Fruit fly (Drosophila melanogaster) whole organism, embryonic: ENCODE results near the gene Ada1-1.

Experiments
- Abd-B ChIP-seq: fragments of 200-800 bp; sonication (Bioruptor generic); optimal IDR thresholded peaks from 2 replicates; lab custom pipeline; 2018; ENCODE audit warnings: missing biosample characterization, mild to moderate bottlenecking, missing genetic modification characterization, moderate library complexity
- Ada2b ChIP-seq: fragments of 200-800 bp; sonication (Bioruptor generic); IDR thresholded peaks from 2 replicates; pipeline ENCODE4 v1.3.6; 2022; ENCODE audit warnings: missing biosample characterization, missing genetic modification characterization
- Atf-2 ChIP-seq: fragments of 200-800 bp; sonication (Bioruptor generic); optimal IDR thresholded peaks from 2 replicates; lab custom pipeline; 2016; ENCODE audit warnings: missing biosample characterization, missing genetic modification characterization
- Bdp1 ChIP-seq: fragments of 200-800 bp; sonication (Bioruptor generic); optimal IDR thresholded peaks from 3 replicates; lab custom pipeline; 2016; ENCODE audit warnings: missing biosample characterization, missing genetic modification characterization
- CG10431 ChIP-seq: fragments of 200-800 bp; sonication (Bioruptor generic); optimal IDR thresholded peaks from 3 replicates; lab custom pipeline; 2018; ENCODE audit warnings: missing biosample characterization, mild to moderate bottlenecking, missing genetic modification characterization
- CG10565 ChIP-seq: fragments of 200-800 bp; sonication (Bioruptor generic); optimal IDR thresholded peaks from 3 replicates; lab custom pipeline; 2016; ENCODE audit warnings: missing biosample characterization, mild to moderate bottlenecking, missing genetic modification characterization
- CG11456 ChIP-seq: fragments of 200-800 bp; sonication (Bioruptor generic); IDR thresholded peaks from 3 replicates; pipeline ENCODE4 v1.3.6; 2022; ENCODE audit warnings: missing biosample characterization, missing genetic modification characterization
- CG12155 ChIP-seq: fragments of 200-800 bp; sonication (Bioruptor generic); optimal IDR thresholded peaks from 3 replicates; lab custom pipeline; 2016; ENCODE audit warnings: missing biosample characterization, missing genetic modification characterization
- CG14860 ChIP-seq: fragments of 200-800 bp; sonication (Bioruptor generic); IDR thresholded peaks from 3 replicates; pipeline ENCODE4 v1.3.6; 2022; ENCODE audit warnings: missing biosample characterization, missing genetic modification characterization; ENCODE audit not compliant: partially characterized antibody
- CG16863 ChIP-seq: fragments of 200-800 bp; sonication (Bioruptor generic); optimal IDR thresholded peaks from 3 replicates; lab custom pipeline; 2016; ENCODE audit warnings: missing biosample characterization, missing genetic modification characterization
- CG17186 ChIP-seq: fragments of 200-800 bp; sonication (Bioruptor generic); optimal IDR thresholded peaks from 3 replicates; lab custom pipeline; 2017; ENCODE audit warnings: missing biosample characterization, missing genetic modification reagents, missing genetic modification characterization
- CG17359 ChIP-seq: fragments of 200-800 bp; sonication (Bioruptor generic); optimal IDR thresholded peaks from 3 replicates; lab custom pipeline; 2018; ENCODE audit warnings: missing biosample characterization, mild to moderate bottlenecking, missing genetic modification characterization, moderate library complexity
- CG18476 ChIP-seq: fragments of 200-800 bp; sonication (Bioruptor generic); optimal IDR thresholded peaks from 2 replicates; lab custom pipeline; 2016; ENCODE audit warnings: missing biosample characterization, mild to moderate bottlenecking, missing genetic modification characterization
- CG2116 ChIP-seq: fragments of 200-800 bp; sonication (Bioruptor generic); optimal IDR thresholded peaks from 3 replicates; lab custom pipeline; 2018; ENCODE audit warnings: missing biosample characterization, mild to moderate bottlenecking, missing genetic modification characterization
- CG2120 ChIP-seq: fragments of 200-800 bp; sonication (Bioruptor generic); optimal IDR thresholded peaks from 3 replicates; lab custom pipeline; 2016; ENCODE audit warnings: missing biosample characterization, missing genetic modification characterization
- CG2678 ChIP-seq: fragments of 200-800 bp; sonication (Bioruptor generic); optimal IDR thresholded peaks from 3 replicates; lab custom pipeline; 2019; ENCODE audit warnings: missing biosample characterization, mild to moderate bottlenecking, missing genetic modification characterization, moderate library complexity
- CG2875 ChIP-seq: fragments of 200-800 bp; sonication (Bioruptor generic); optimal IDR thresholded peaks from 2 replicates; lab custom pipeline; 2017; ENCODE audit warnings: missing biosample characterization, mild to moderate bottlenecking, missing genetic modification characterization, missing genetic modification reagents
- CG4282 ChIP-seq: fragments of 200-800 bp; sonication (Bioruptor generic); optimal IDR thresholded peaks from 2 replicates; lab custom pipeline; 2016; ENCODE audit warnings: missing biosample characterization, missing genetic modification characterization
- CG4328 ChIP-seq: fragments of 200-800 bp; sonication (Bioruptor generic); optimal IDR thresholded peaks from 3 replicates; lab custom pipeline; 2017; ENCODE audit warnings: missing biosample characterization, missing genetic modification reagents, missing genetic modification characterization
- CG7963 ChIP-seq: fragments of 200-800 bp; sonication (Bioruptor generic); IDR thresholded peaks from 3 replicates; pipeline ENCODE4 v1.3.6; 2022; ENCODE audit warnings: missing biosample characterization, missing genetic modification characterization; ENCODE audit not compliant: partially characterized antibody
- CG9727 ChIP-seq: fragments of 200-800 bp; sonication (Bioruptor generic); optimal IDR thresholded peaks from 3 replicates; lab custom pipeline; 2017; ENCODE audit warnings: missing biosample characterization, mild to moderate bottlenecking, missing genetic modification characterization
- CTCF ChIP-seq: fragments of 200-800 bp; sonication (Bioruptor generic); optimal IDR thresholded peaks from 2 replicates; lab custom pipeline; 2017; ENCODE audit warnings: missing biosample characterization, mild to moderate bottlenecking, missing genetic modification characterization, moderate library complexity
- Deaf1 ChIP-seq: fragments of 200-800 bp; optimal IDR thresholded peaks from 3 replicates; lab custom pipeline; 2019; ENCODE audit warnings: missing biosample characterization, mild to moderate bottlenecking, missing genetic modification characterization, moderate library complexity
- E2f1 ChIP-seq: fragments of 200-800 bp; sonication (Bioruptor generic); IDR thresholded peaks from 2 replicates; pipeline ENCODE4 v1.3.6; 2022; ENCODE audit warnings: missing biosample characterization, missing genetic modification characterization
- HHEX ChIP-seq: fragments of 200-800 bp; sonication (Bioruptor generic); optimal IDR thresholded peaks from 3 replicates; lab custom pipeline; 2017; ENCODE audit warnings: missing biosample characterization, mild to moderate bottlenecking, missing genetic modification characterization, missing genetic modification reagents
- Hr39 ChIP-seq: fragments of >200 bp; optimal IDR thresholded peaks from 2 replicates; lab custom pipeline; 2017
- Lpt ChIP-seq: fragments of >200 bp; optimal IDR thresholded peaks from 2 replicates; lab custom pipeline; 2018; ENCODE audit warnings: missing biosample characterization, missing genetic modification characterization
- MTF-1 ChIP-seq: fragments of 200-800 bp; sonication (Bioruptor generic); optimal IDR thresholded peaks from 2 replicates; lab custom pipeline; 2018; ENCODE audit warnings: missing biosample characterization, mild to moderate bottlenecking, missing genetic modification characterization, borderline replicate concordance
- Meics ChIP-seq: fragments of 200-800 bp; sonication (Bioruptor generic); optimal IDR thresholded peaks from 2 replicates; lab custom pipeline; 2017; ENCODE audit warnings: missing biosample characterization, mild to moderate bottlenecking, missing genetic modification characterization
- Myb ChIP-seq: fragments of 200-800 bp; sonication (Bioruptor generic); optimal IDR thresholded peaks from 2 replicates; lab custom pipeline; 2016; ENCODE audit warnings: missing biosample characterization, missing genetic modification characterization
- Opbp ChIP-seq: fragments of 200-800 bp; sonication (Bioruptor generic); IDR thresholded peaks from 3 replicates; pipeline ENCODE4 v1.3.6; 2022; ENCODE audit warnings: missing biosample characterization, missing genetic modification characterization; ENCODE audit not compliant: partially characterized antibody
- Six4 ChIP-seq: fragments of 200-800 bp; sonication (Bioruptor generic); optimal IDR thresholded peaks from 2 replicates; lab custom pipeline; 2016; ENCODE audit warnings: missing biosample characterization, missing genetic modification characterization
- ash1 ChIP-seq: fragments of 200-800 bp; sonication (Bioruptor generic); optimal IDR thresholded peaks from 2 replicates; lab custom pipeline; 2018; ENCODE audit warnings: missing biosample characterization, mild to moderate bottlenecking, missing genetic modification characterization
- chn ChIP-seq: fragments of 200-800 bp; sonication (Bioruptor generic); optimal IDR thresholded peaks from 2 replicates; lab custom pipeline; 2016; ENCODE audit warnings: missing biosample characterization, missing genetic modification characterization
- gem ChIP-seq: fragments of 200-800 bp; sonication (Bioruptor generic); optimal IDR thresholded peaks from 2 replicates; lab custom pipeline; 2019; ENCODE audit warnings: missing biosample characterization, mild to moderate bottlenecking, missing genetic modification characterization, moderate library complexity
- hb ChIP-seq: fragments of 200-800 bp; sonication (Bioruptor generic); IDR thresholded peaks from 3 replicates; pipeline ENCODE4 v1.3.6; 2022; ENCODE audit warnings: missing biosample characterization, missing genetic modification characterization; ENCODE audit not compliant: partially characterized antibody
- hkb ChIP-seq, 2 experiments: fragments of 200-800 bp in 1 of 2; fragments of >200 bp in 1 of 2; sonication (Bioruptor generic) in 1 of 2; IDR thresholded peaks in 1 of 2; optimal IDR thresholded peaks in 1 of 2; 2 replicates each; pipeline versions ENCODE4 v1.3.6 to Lab custom; 2017 to 2022; ENCODE audit warnings: missing biosample characterization in 1 of 2, missing genetic modification characterization in 1 of 2
- maf-S ChIP-seq: fragments of 200-800 bp; sonication (Bioruptor generic); optimal IDR thresholded peaks from 2 replicates; lab custom pipeline; 2016; ENCODE audit warnings: missing biosample characterization, missing genetic modification characterization
- mam ChIP-seq: fragments of 200-800 bp; sonication (Bioruptor generic); optimal IDR thresholded peaks from 3 replicates; lab custom pipeline; 2016; ENCODE audit warnings: missing biosample characterization, missing genetic modification characterization
- prd ChIP-seq, 3 experiments: fragments of >200 bp in 2 of 3; fragments of 200-800 bp in 1 of 3; sonication (Bioruptor generic) in 1 of 3; optimal IDR thresholded peaks in 2 of 3; IDR thresholded peaks in 1 of 3; 2 replicates in 2 of 3; 3 replicates in 1 of 3; pipeline versions ENCODE4 v1.3.6 to Lab custom; 2017 to 2022; ENCODE audit warnings: missing biosample characterization in 1 of 3, missing genetic modification characterization in 1 of 3
- rib ChIP-seq: fragments of 200-800 bp; sonication (Bioruptor generic); IDR thresholded peaks from 2 replicates; pipeline ENCODE4 v1.3.6; 2022; ENCODE audit warnings: missing biosample characterization, missing genetic modification characterization
- run ChIP-seq: fragments of 200-800 bp; sonication (Bioruptor generic); optimal IDR thresholded peaks from 3 replicates; lab custom pipeline; 2018; ENCODE audit warnings: missing biosample characterization, mild to moderate bottlenecking, missing genetic modification characterization
- shn ChIP-seq: fragments of 200-800 bp; sonication (Bioruptor generic); optimal IDR thresholded peaks from 3 replicates; lab custom pipeline; 2016; ENCODE audit warnings: missing biosample characterization, missing genetic modification characterization
- slbo ChIP-seq: fragments of 200-800 bp; sonication (Bioruptor generic); IDR thresholded peaks from 2 replicates; pipeline ENCODE4 v1.3.6; 2022; ENCODE audit warnings: missing biosample characterization, missing genetic modification characterization
- stc ChIP-seq: fragments of 200-800 bp; sonication (Bioruptor generic); IDR thresholded peaks from 2 replicates; pipeline ENCODE4 v1.3.6; 2022; ENCODE audit warnings: missing biosample characterization, missing genetic modification characterization
- tna ChIP-seq: fragments of 200-800 bp; sonication (Bioruptor generic); IDR thresholded peaks from 2 replicates; pipeline ENCODE4 v1.3.6; 2022; ENCODE audit warnings: missing biosample characterization, missing genetic modification characterization; ENCODE audit not compliant: partially characterized antibody
- unc-4 ChIP-seq: fragments of 200-800 bp; sonication (Bioruptor generic); IDR thresholded peaks from 2 replicates; pipeline ENCODE4 v1.3.6; 2022; ENCODE audit warnings: missing biosample characterization, missing genetic modification characterization; ENCODE audit not compliant: partially characterized antibody
- unpg ChIP-seq: fragments of 200-800 bp; sonication (Bioruptor generic); optimal IDR thresholded peaks from 3 replicates; lab custom pipeline; 2018; ENCODE audit warnings: missing biosample characterization, mild to moderate bottlenecking, missing genetic modification characterization, moderate library complexity

Gene Ada1-1

DNA sequence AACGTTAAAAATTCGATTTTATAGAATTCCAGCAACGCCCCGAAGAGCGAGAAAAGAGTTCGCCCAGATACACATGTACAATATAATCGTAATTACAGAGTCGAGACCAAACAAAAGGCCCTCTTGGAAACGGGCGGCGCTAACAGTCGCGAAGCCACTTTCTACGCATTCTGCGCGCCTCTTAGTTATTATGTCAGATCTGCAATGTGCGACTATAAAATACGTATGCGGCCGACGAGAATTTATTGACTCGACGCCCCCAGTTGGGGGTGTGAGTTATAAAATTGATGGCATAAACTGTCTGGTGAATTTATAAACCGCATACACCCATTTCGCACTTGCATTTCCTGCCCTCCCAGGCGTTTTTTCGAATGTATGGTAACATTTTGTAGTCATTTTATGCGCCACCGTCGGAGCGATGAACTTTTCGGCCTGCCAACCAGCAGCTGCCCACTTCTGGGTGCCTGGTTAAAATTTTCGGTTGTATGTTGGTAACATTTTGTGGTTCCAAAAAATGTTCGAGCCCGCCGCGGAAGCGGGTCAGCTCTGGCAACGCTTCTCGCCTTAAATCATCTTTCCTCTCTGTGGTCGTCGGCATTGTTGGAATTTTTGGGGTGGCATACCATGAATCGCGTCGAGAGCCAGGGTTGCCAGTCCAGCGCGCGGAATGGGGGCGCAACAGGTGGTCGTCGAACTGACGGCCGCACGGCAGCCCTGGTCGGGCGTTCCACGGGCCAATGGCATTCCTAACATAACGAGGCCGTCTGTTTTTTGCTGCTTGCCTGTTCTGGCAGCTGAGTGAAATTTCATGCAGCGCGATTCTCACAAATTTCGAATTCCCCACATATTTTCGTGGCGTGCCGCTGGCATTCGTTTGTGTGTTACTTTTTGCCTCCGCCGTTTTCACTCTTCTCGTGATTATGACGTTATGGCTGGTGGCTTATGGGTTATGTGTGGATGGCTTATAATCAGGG, 15.4 kb downstream of the Ada1-1 start (continued):
- TF ChIP-seq CTCF (GFP tag; lab: Kevin White, UChicago), result peak; percentile 64
- peak; percentile 63 for TF ChIP-seq Bdp1 (GFP tag; lab: Kevin White, UChicago)
- peak; percentile 68 for TF ChIP-seq CG16863 (GFP tag; lab: Kevin White, UChicago)
- peak; percentile 21 for TF ChIP-seq CG2116 (GFP tag; lab: Kevin White, UChicago)
- TF ChIP-seq Ada2b (GFP tag; lab: Robert Waterston, UW), result no peak
- TF ChIP-seq MTF-1 (GFP tag; lab: Kevin White, UChicago), result peak; percentile 86
- peak; percentile 71 for TF ChIP-seq maf-S (GFP tag; lab: Kevin White, UChicago)
- no peak for TF ChIP-seq tna
- no peak for TF ChIP-seq CG18476
- TF ChIP-seq CG14860 (GFP tag; lab: Robert Waterston, UW), result no peak
- no peak for TF ChIP-seq rib (GFP tag; lab: Robert Waterston, UW)
- no peak for TF ChIP-seq prd (optimal IDR thresholded peaks at IDR 0.05; lab: Kevin White, UChicago)
- TF ChIP-seq prd (GFP tag; IDR thresholded peaks at IDR 0.05; lab: Robert Waterston, UW), result no peak
- peak; percentile 78 for TF ChIP-seq chn (GFP tag; lab: Kevin White, UChicago)
- TF ChIP-seq hb (GFP tag; lab: Robert Waterston, UW), result no peak
- TF ChIP-seq CG17359 (tag; lab: Kevin White, UChicago), result peak; percentile 73
- peak; percentile 56 for TF ChIP-seq Myb (GFP tag; lab: Kevin White, UChicago)
- TF ChIP-seq CG10431, result peak; percentile 51
- peak; percentile 68 for TF ChIP-seq CG4328 (GFP tag; lab: Kevin White, UChicago)
- TF ChIP-seq shn, result peak; percentile 87
- TF ChIP-seq E2f1 (GFP tag; lab: Robert Waterston, UW), result no peak
- no peak for TF ChIP-seq Lpt (GFP tag; lab: Kevin White, UChicago)
- TF ChIP-seq Deaf1 (tag; lab: Kevin White, UChicago), result peak; percentile 74
- TF ChIP-seq slbo, result no peak
- TF ChIP-seq Opbp (GFP tag; lab: Robert Waterston, UW), result no peak
- peak; percentile 68 for TF ChIP-seq HHEX (GFP tag; lab: Kevin White, UChicago)
- TF ChIP-seq hkb (optimal IDR thresholded peaks at IDR 0.05; lab: Kevin White, UChicago), result peak; percentile 58
- no peak for TF ChIP-seq hkb (GFP tag; IDR thresholded peaks at IDR 0.05; lab: Robert Waterston, UW)
- no peak for TF ChIP-seq CG7963 (GFP tag; lab: Robert Waterston, UW)
- TF ChIP-seq run, result peak; percentile 97
- TF ChIP-seq Meics (GFP tag; lab: Kevin White, UChicago), result peak; percentile 83
- TF ChIP-seq Abd-B (GFP tag; lab: Kevin White, UChicago), result peak; percentile 56
- no peak for TF ChIP-seq unc-4
- TF ChIP-seq CG12155 (GFP tag; lab: Kevin White, UChicago), result peak; percentile 70
- TF ChIP-seq gem (tag; lab: Kevin White, UChicago), result peak; percentile 65
- TF ChIP-seq stc (GFP tag; lab: Robert Waterston, UW), result no peak
- no peak for TF ChIP-seq CG11456 (GFP tag; lab: Robert Waterston, UW)
- peak; percentile 75 for TF ChIP-seq mam
- no peak for TF ChIP-seq Hr39 (lab: Kevin White, UChicago)
- TF ChIP-seq ash1 (GFP tag; lab: Kevin White, UChicago), result peak; percentile 83
- peak; percentile 58 for TF ChIP-seq Six4 (GFP tag; lab: Kevin White, UChicago)
- TF ChIP-seq CG10565 (GFP tag; lab: Kevin White, UChicago), result no peak
- no peak for TF ChIP-seq CG4282 (GFP tag; lab: Kevin White, UChicago)
- peak; percentile 88 for TF ChIP-seq CG2120 (GFP tag; lab: Kevin White, UChicago)
- peak; percentile 62 for TF ChIP-seq CG9727 (GFP tag; lab: Kevin White, UChicago)
- peak; percentile 71 for TF ChIP-seq CG2678 (tag; lab: Kevin White, UChicago)
- TF ChIP-seq CG2875 (GFP tag; lab: Kevin White, UChicago), result peak; percentile 28
- peak; percentile 57 for TF ChIP-seq unpg (GFP tag; lab: Kevin White, UChicago)
- TF ChIP-seq Atf-2 (GFP tag; lab: Kevin White, UChicago), result peak; percentile 57
- peak; percentile 63 for TF ChIP-seq CG17186
